Worm (Caenorhabditis elegans): ENCODE results near the gene svh-11.
"Not testable (repeated sequence)": the region's sequence is repeated elsewhere in the genome, so short reads cannot be mapped to it uniquely, and the experiment has no call there.

The svh-11 gene

DNA sequence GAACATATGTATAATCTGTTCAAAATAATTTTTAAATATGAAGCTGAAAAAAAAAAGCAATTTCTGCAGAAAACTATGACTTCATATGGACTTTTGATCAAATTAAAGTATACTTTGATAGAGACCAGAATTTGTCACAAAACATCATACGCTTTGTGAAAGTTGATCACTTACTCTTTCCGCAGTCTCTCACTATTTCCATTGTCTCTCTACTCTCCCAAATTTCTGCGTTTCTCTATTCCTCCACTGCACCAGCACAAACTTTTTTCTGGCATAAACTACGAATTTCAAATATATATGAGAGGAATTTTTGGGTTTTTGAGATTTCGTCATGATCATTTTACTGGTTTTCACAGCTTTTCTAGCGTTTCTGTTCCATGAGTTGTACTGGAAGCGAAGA is 28.9 kb downstream of the svh-11 start, which contains the start of gene cyp-33C4:
cyp-33C4 (plus strand) TSS at position 293 of the 400 bp plus-strand sequence.
- TF ChIP-seq ref-1 (GFP tag; conservative IDR thresholded peaks at IDR 0.05) (no peak), cog-1 (tag; optimal IDR thresholded peaks at IDR 0.05) (no peak), med-1 (GFP tag; optimal IDR thresholded peaks at IDR 0.05; ENCODE audit: insufficient read depth) (no peak), klf-2 (GFP tag; conservative IDR thresholded peaks at IDR 0.05) (no peak)

DNA sequence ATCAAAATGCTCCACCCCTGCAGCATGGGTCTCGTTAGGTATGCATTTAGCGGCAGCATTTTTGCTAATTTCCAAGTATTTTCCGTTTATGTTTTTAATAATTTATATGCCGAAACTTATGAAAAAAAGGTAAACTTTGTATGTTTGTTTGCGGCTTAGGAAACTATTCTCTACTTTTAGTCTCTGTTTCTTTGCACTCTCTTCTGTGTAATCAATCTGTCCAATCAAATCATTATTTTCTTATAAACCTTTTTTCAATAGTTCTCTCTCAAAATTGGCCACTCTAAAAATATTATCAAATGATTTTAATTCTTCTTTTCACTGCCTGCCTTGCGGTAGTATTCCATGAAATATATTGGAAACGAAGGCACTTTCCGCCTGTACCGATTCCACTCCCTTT is 31.1 kb downstream of the svh-11 start:
- TF ChIP-seq ztf-23 (GFP tag; IDR thresholded peaks at IDR 0.05) = no peak
- no peak for TF ChIP-seq ztf-29 (GFP tag; IDR thresholded peaks at IDR 0.05)
- TF ChIP-seq ref-1 (GFP tag; conservative IDR thresholded peaks at IDR 0.05) = no peak
- no peak for TF ChIP-seq tab-1 (GFP tag; IDR thresholded peaks at IDR 0.05)
- TF ChIP-seq med-1 (GFP tag; optimal IDR thresholded peaks at IDR 0.05; ENCODE audit: insufficient read depth) = no peak
- TF ChIP-seq klf-2 (GFP tag; conservative IDR thresholded peaks at IDR 0.05) = no peak
- no peak for TF ChIP-seq flt-1 (GFP tag; IDR thresholded peaks at IDR 0.05)
- TF ChIP-seq T22C8.4 (GFP tag; IDR thresholded peaks at IDR 0.05) = no peak
- TF ChIP-seq cog-1 (tag; optimal IDR thresholded peaks at IDR 0.05) = no peak

DNA sequence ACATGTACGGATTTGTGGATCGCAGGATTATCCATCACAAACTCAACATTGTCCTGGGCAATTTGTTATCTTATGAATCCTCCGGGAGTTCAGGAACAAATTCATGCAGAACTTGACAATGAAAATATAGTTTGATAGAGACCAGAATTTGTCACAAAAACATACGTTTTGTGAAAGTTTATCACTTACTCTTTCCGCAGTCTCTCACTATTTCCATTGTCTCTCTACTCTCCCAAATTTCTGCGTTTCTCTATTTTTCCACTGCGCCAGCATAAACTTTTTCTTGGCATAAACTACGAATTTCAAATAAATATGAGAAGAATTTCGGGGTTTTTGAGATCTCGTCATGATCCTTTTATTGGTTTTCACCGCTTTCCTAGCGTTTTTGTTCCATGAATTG is 35.7 kb downstream of the svh-11 start, which contains the start of gene cyp-33C3:
cyp-33C3 (plus strand) TSS at position 149 of the 400 bp plus-strand sequence.
- TF ChIP-seq tab-1 (GFP tag; IDR thresholded peaks at IDR 0.05) (no peak), ztf-29 (GFP tag; IDR thresholded peaks at IDR 0.05) (no peak), klf-2 (GFP tag; conservative IDR thresholded peaks at IDR 0.05) (no peak), cog-1 (tag; optimal IDR thresholded peaks at IDR 0.05) (no peak), flt-1 (GFP tag; IDR thresholded peaks at IDR 0.05) (no peak), T22C8.4 (GFP tag; IDR thresholded peaks at IDR 0.05) (no peak), med-1 (GFP tag; optimal IDR thresholded peaks at IDR 0.05; ENCODE audit: insufficient read depth) (no peak), ztf-23 (GFP tag; IDR thresholded peaks at IDR 0.05) (no peak), ref-1 (GFP tag; conservative IDR thresholded peaks at IDR 0.05) (no peak)

DNA sequence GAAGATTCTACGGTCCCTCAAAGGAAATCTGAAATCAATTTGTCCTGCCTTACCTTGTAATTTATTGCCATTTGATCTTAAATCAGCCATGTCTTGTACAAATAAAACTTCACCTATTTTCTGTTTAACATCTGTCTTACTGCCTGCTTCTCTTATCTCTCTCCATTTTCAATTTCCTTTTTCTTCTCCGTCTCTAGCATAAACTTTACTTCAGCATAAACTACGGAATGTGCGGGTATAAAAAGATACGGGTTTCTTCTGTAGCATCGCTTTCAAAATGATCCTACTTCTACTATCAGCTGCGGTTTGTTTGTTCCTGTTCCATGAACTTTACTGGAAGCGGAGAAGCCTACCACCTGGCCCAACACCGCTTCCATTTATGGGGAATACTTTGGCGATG is 37.9 kb downstream of the svh-11 start, which contains the start of gene cyp-33C5:
cyp-33C5 (plus strand) TSS at position 254 of the 400 bp plus-strand sequence.
- TF ChIP-seq T22C8.4 (GFP tag; IDR thresholded peaks at IDR 0.05) = no peak
- TF ChIP-seq tab-1 (GFP tag; IDR thresholded peaks at IDR 0.05) = no peak
- no peak for TF ChIP-seq ref-1 (GFP tag; conservative IDR thresholded peaks at IDR 0.05)
- no peak for TF ChIP-seq cog-1 (tag; optimal IDR thresholded peaks at IDR 0.05)
- TF ChIP-seq klf-2 (GFP tag; conservative IDR thresholded peaks at IDR 0.05) = no peak
- TF ChIP-seq med-1 (GFP tag; optimal IDR thresholded peaks at IDR 0.05; ENCODE audit: insufficient read depth) = no peak
- TF ChIP-seq ztf-23 (GFP tag; IDR thresholded peaks at IDR 0.05) = no peak
- no peak for TF ChIP-seq flt-1 (GFP tag; IDR thresholded peaks at IDR 0.05)
- no peak for TF ChIP-seq ztf-29 (GFP tag; IDR thresholded peaks at IDR 0.05)

DNA sequence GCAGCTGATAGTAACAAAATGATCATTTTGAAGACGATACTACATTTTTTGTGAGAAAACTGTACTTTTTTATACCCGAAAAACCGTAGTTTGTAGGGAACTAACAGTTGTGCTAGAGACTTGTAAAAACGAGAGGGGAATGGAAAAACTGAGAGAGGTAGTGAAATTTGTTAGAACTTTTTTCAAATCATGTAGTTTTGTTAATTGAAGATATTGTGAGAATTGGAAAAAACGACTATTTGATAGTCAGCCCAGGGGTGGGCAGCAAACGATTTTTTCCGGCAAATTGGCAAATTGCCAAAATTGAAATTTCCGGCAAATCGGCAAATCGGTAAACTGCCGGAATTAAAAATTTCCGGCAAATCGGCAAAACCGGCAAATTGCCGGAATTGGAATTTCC is 42.4 kb downstream of the svh-11 start, which contains the start of gene cyp-33C6:
cyp-33C6 (minus strand) TSS at position 101 of the 400 bp plus-strand sequence.
- TF ChIP-seq klf-2 (GFP tag; conservative IDR thresholded peaks at IDR 0.05) = no peak
- TF ChIP-seq cog-1 (tag; optimal IDR thresholded peaks at IDR 0.05) = no peak
- TF ChIP-seq flt-1 (GFP tag; IDR thresholded peaks at IDR 0.05) = no peak
- TF ChIP-seq ztf-23 (GFP tag; IDR thresholded peaks at IDR 0.05) = no peak
- TF ChIP-seq T22C8.4 (GFP tag; IDR thresholded peaks at IDR 0.05) = no peak
- no peak for TF ChIP-seq med-1 (GFP tag; optimal IDR thresholded peaks at IDR 0.05; ENCODE audit: insufficient read depth)
- TF ChIP-seq ztf-29 (GFP tag; IDR thresholded peaks at IDR 0.05) = no peak
- TF ChIP-seq tab-1 (GFP tag; IDR thresholded peaks at IDR 0.05) = no peak

DNA sequence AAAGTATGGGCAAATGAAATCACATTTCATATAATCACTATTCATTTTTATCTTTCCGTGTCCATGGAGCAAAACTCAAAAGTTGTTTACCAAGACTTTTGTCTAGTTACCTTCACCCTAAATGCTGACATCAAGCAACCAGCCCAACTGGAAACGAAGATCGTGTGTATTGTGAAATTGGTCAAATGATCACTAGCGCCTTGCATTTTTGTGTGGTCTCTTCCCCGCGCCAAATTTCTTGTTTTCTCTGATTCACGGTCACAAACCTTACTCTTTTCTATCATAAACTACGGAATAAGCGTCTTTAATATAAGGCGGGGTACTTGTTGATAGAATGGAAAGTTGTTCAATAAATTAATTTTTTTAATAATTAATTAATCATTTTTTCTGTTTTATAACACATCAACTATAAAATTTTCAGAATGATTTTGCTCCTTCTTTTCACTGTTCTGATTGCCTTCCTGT is 43.3 kb downstream of the svh-11 start, which contains the start of gene cyp-33C7:
cyp-33C7 (plus strand) TSS at position 415 of the 465 bp plus-strand sequence.
- TF ChIP-seq flt-1 (GFP tag; IDR thresholded peaks at IDR 0.05) = no peak
- no peak for TF ChIP-seq med-1 (GFP tag; optimal IDR thresholded peaks at IDR 0.05; ENCODE audit: insufficient read depth)

DNA sequence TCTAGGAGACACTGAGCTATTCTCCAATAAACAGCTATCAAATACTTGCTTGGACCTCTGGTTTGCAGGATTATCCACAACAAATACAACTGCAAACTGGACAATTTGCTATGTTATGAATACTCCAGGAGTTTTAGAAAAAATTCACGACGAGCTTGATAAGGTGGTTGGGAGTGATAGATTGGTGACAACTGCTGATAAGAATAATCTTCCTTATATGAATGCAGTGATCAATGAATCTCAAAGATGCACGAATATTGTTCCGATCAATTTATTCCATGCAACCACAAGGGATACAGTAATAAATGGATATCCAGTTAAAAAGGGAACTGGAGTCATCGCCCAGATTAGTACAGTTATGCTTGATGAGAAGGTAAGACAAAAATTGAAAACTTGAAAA is 44.9 kb downstream of the svh-11 start:
- TF ChIP-seq tab-1 (GFP tag; IDR thresholded peaks at IDR 0.05) (no peak), ztf-29 (GFP tag; IDR thresholded peaks at IDR 0.05) (no peak), cog-1 (tag; optimal IDR thresholded peaks at IDR 0.05) (no peak), ref-1 (GFP tag; conservative IDR thresholded peaks at IDR 0.05) (no peak), flt-1 (GFP tag; IDR thresholded peaks at IDR 0.05) (no peak), ztf-23 (GFP tag; IDR thresholded peaks at IDR 0.05) (no peak), T22C8.4 (GFP tag; IDR thresholded peaks at IDR 0.05) (no peak), med-1 (GFP tag; optimal IDR thresholded peaks at IDR 0.05; ENCODE audit: insufficient read depth) (no peak), klf-2 (GFP tag; conservative IDR thresholded peaks at IDR 0.05) (no peak)

DNA sequence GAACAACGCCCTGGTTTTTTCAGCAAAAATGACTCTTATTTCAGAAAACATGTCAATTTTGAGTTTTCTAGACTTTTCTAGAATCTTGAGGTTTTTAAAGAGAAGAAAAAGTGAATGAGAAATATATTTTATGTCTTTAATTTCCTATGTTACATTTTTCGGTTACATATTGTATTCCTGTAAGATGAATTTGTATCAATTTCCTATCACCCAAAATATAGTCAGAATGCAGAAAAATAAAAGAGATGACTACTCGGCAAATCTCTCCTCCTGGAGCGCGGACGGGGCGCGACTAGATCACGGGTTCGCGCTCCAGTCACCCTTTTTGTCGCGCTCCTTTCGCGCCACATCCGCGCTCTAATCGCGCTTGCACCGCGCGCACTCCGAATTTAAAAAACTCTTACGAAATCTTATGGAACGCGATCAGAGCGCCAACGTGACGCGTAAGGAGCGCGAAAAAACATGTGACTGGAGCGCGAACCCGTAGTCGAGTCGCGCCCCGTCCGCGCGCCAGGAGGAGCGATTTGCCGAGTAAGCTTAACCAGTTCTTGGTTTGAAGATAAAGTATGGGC is 47.7 kb downstream of the svh-11 start, which contains the start of gene str-253:
str-253 (minus strand) TSS at position 51 of the 572 bp plus-strand sequence.
- no peak for TF ChIP-seq klf-2 (GFP tag; conservative IDR thresholded peaks at IDR 0.05)
- TF ChIP-seq cog-1 (tag; optimal IDR thresholded peaks at IDR 0.05) = no peak
- TF ChIP-seq flt-1 (GFP tag; IDR thresholded peaks at IDR 0.05) = no peak
- TF ChIP-seq med-1 (GFP tag; optimal IDR thresholded peaks at IDR 0.05; ENCODE audit: insufficient read depth) = no peak
- no peak for TF ChIP-seq ref-1 (GFP tag; conservative IDR thresholded peaks at IDR 0.05)
- TF ChIP-seq ztf-23 (GFP tag; IDR thresholded peaks at IDR 0.05) = no peak
- no peak for TF ChIP-seq ztf-29 (GFP tag; IDR thresholded peaks at IDR 0.05)
- TF ChIP-seq tab-1 (GFP tag; IDR thresholded peaks at IDR 0.05) = no peak
- no peak for TF ChIP-seq T22C8.4 (GFP tag; IDR thresholded peaks at IDR 0.05)

DNA sequence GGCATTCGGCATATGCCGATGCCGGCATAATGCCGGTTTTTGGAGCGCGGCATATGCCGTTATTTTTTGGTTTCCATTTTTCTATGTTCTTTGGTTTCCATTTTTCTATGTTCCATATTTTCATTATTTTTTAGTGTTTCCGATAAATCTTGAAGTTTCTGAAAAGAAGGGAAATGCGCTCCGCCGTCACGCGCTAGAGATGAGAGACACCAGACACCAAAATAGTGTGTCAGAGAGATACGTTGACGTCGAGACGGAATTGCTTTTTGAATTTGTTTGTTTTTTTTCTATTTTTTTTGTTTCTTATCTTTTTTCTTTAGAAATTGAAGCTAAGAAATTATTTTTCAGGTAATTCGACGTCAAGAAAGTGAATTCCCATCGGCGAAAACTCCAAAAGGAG is 48.3 kb downstream of the svh-11 start, which contains the start of gene F41B5.1:
F41B5.1 (plus strand) TSS at position 343 of the 400 bp plus-strand sequence.
- not testable (repeated sequence) for TF ChIP-seq klf-2 (GFP tag; conservative IDR thresholded peaks at IDR 0.05); cog-1 (tag; optimal IDR thresholded peaks at IDR 0.05); ztf-23 (GFP tag; IDR thresholded peaks at IDR 0.05)

DNA sequence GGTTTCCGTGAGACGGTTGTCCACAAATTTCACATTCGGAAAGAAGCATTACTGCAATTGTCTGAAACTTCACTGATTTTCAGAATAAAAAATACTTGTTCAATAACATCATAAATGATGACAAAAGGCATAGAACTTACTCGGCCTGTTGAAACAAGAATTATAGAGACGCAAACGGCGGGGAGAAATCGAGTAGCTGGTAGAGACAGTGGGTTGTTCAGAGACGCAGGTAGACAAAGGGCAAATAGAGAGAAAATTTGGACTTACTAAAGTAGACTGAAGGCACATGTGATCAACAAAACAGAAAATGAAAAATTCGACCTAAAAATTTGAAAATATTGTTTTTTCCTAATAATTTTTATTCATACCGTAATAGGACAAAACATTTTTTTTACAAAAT is 52.8 kb downstream of the svh-11 start, which contains the start of gene nhr-182:
nhr-182 (minus strand) TSS at position 178 of the 400 bp plus-strand sequence.
- TF ChIP-seq cog-1 (tag; optimal IDR thresholded peaks at IDR 0.05) (no peak), ztf-23 (GFP tag; IDR thresholded peaks at IDR 0.05) (no peak), tab-1 (GFP tag; IDR thresholded peaks at IDR 0.05) (no peak), ref-1 (GFP tag; conservative IDR thresholded peaks at IDR 0.05) (no peak), T22C8.4 (GFP tag; IDR thresholded peaks at IDR 0.05) (no peak), flt-1 (GFP tag; IDR thresholded peaks at IDR 0.05) (no peak), klf-2 (GFP tag; conservative IDR thresholded peaks at IDR 0.05) (no peak)

All from whole organism, midembryonic.